Worm (Caenorhabditis elegans): Measurements from ENCODE around the gene F39E9.14.

Gene F39E9.14

ce11 chrII:3322257-3322656 is 31.8 kb upstream of the F39E9.14 start, which contains the start of gene Y46D2A.1:
TSS of gene Y46D2A.1 (plus strand) at chrII:3322557.
- TF ChIP-seq mbf-1 (tag; optimal IDR thresholded peaks at IDR 0.05) (no peak), unc-62 (GFP tag; optimal IDR thresholded peaks at IDR 0.05) (no peak), F13H6.1 (tag; optimal IDR thresholded peaks at IDR 0.05) (no peak), dmd-4 (tag; optimal IDR thresholded peaks at IDR 0.05) (no peak), sem-4 (tag; optimal IDR thresholded peaks at IDR 0.05) (no peak), unc-55 (GFP tag; optimal IDR thresholded peaks at IDR 0.05) (no peak)

- peak; percentile 0 for TF ChIP-seq sma-9 (GFP tag; optimal IDR thresholded peaks at IDR 0.05)
- TF ChIP-seq sma-9 (tag; optimal IDR thresholded peaks at IDR 0.05), result no peak
- TF ChIP-seq nhr-21 (tag; optimal IDR thresholded peaks at IDR 0.05), result no peak
These were observed 28.4 kb upstream of the F39E9.14 start for ce11 chrII:3318839-3319238.

ce11 chrII:3313442-3313841 is 23.0 kb upstream of the F39E9.14 start, which contains the start of gene F39E9.6:
TSS of gene F39E9.6 (minus strand) at chrII:3313542.
- TF ChIP-seq gmeb-1 (tag; optimal IDR thresholded peaks at IDR 0.05) (no peak), C34F6.9 (tag; optimal IDR thresholded peaks at IDR 0.05) (no peak), elt-3 (tag; optimal IDR thresholded peaks at IDR 0.05) (no peak), egl-27 (tag; optimal IDR thresholded peaks at IDR 0.05) (no peak), crh-2 (tag; optimal IDR thresholded peaks at IDR 0.05) (no peak), nhr-25 (tag; optimal IDR thresholded peaks at IDR 0.05) (no peak), mab-5 (tag; optimal IDR thresholded peaks at IDR 0.05) (no peak), lin-39 (tag; optimal IDR thresholded peaks at IDR 0.05) (no peak), skn-1 (tag; optimal IDR thresholded peaks at IDR 0.05) (no peak), ztf-11 (tag; optimal IDR thresholded peaks at IDR 0.05) (no peak), sem-4 (tag; optimal IDR thresholded peaks at IDR 0.05) (no peak), F13H6.1 (tag; optimal IDR thresholded peaks at IDR 0.05) (no peak), blmp-1 (tag; optimal IDR thresholded peaks at IDR 0.05; ENCODE audit: insufficient read depth) (no peak), nhr-237 (tag; optimal IDR thresholded peaks at IDR 0.05) (no peak)

- peak; percentile 34 for TF ChIP-seq fos-1 (tag; optimal IDR thresholded peaks at IDR 0.05)
- TF ChIP-seq elt-3 (tag; optimal IDR thresholded peaks at IDR 0.05), result no peak
- no peak for TF ChIP-seq F13H6.1 (tag; optimal IDR thresholded peaks at IDR 0.05)
These were observed 20.7 kb upstream of the F39E9.14 start for ce11 chrII:3310957-3311657.

- TF ChIP-seq unc-55 (GFP tag; optimal IDR thresholded peaks at IDR 0.05) (peak; percentile 34), nhr-21 (tag; optimal IDR thresholded peaks at IDR 0.05) (no peak)
These were observed 13.1 kb upstream of the F39E9.14 start for ce11 chrII:3303582-3303981.

- no peak for TF ChIP-seq nhr-11 (tag; optimal IDR thresholded peaks at IDR 0.05)
- no peak for TF ChIP-seq C34F6.9 (tag; optimal IDR thresholded peaks at IDR 0.05)
These were observed 9.0 kb upstream of the F39E9.14 start, which contains the start of gene btb-22 for ce11 chrII:3299457-3299856. TSS of gene btb-22 (plus strand) at chrII:3299757.

- TF ChIP-seq dmd-4 (tag; optimal IDR thresholded peaks at IDR 0.05) (no peak), unc-62 (GFP tag; optimal IDR thresholded peaks at IDR 0.05) (no peak), crh-2 (tag; optimal IDR thresholded peaks at IDR 0.05) (no peak), egl-27 (tag; optimal IDR thresholded peaks at IDR 0.05) (no peak), nhr-77 (tag; optimal IDR thresholded peaks at IDR 0.05) (no peak), unc-55 (GFP tag; optimal IDR thresholded peaks at IDR 0.05) (no peak), Y55F3AM.14 (GFP tag; optimal IDR thresholded peaks at IDR 0.05) (no peak), fos-1 (tag; optimal IDR thresholded peaks at IDR 0.05) (no peak), ceh-82 (tag; optimal IDR thresholded peaks at IDR 0.05) (no peak), ceh-16 (tag; optimal IDR thresholded peaks at IDR 0.05) (no peak), aly-2 (tag; optimal IDR thresholded peaks at IDR 0.05) (no peak), R02D3.7 (tag; optimal IDR thresholded peaks at IDR 0.05) (no peak), nhr-10 (tag; optimal IDR thresholded peaks at IDR 0.05) (no peak), snpc-4 (tag; optimal IDR thresholded peaks at IDR 0.05) (no peak), mbf-1 (tag; optimal IDR thresholded peaks at IDR 0.05) (no peak), nhr-11 (tag; optimal IDR thresholded peaks at IDR 0.05) (no peak), lsy-2 (tag; optimal IDR thresholded peaks at IDR 0.05) (no peak)
These were observed 7.5 kb upstream of the F39E9.14 start, which contains the start of gene btb-18 for ce11 chrII:3297914-3298313. TSS of gene btb-18 (plus strand) at chrII:3298214.

Data from whole organism, L2 larva.